Worm (Caenorhabditis elegans) whole organism, mixed stage, embryonic: ENCODE results near the gene T24E12.2.

Experiments used
- M03D4.4 ChIP-seq: sonication (generic microtip); optimal IDR thresholded peaks from 2 replicates; lab custom pipeline; 2017; ENCODE audit warnings: mild to moderate bottlenecking, missing genetic modification characterization, missing compliant biosample characterization
- bed-3 ChIP-seq: fragments of 200-800 bp; sonication (Bioruptor generic); optimal IDR thresholded peaks from 3 replicates; lab custom pipeline; 2018; ENCODE audit warnings: mild to moderate bottlenecking, missing genetic modification characterization, moderate library complexity, missing compliant biosample characterization
- blmp-1 ChIP-seq: fragments of 150-350 bp; optimal IDR thresholded peaks from 2 replicates; lab custom pipeline; 2014; ENCODE audit warnings: missing biosample characterization, missing genetic modification characterization
- ceh-39 ChIP-seq: fragments of 150-350 bp; optimal IDR thresholded peaks from 2 replicates; lab custom pipeline; 2014; ENCODE audit warnings: missing biosample characterization, missing genetic modification characterization
- ceh-43 ChIP-seq: fragments of 200-800 bp; sonication (Bioruptor generic); optimal IDR thresholded peaks from 2 replicates; lab custom pipeline; 2018; ENCODE audit warnings: mild to moderate bottlenecking, missing genetic modification characterization, moderate library complexity, missing compliant biosample characterization
- ceh-83 ChIP-seq: fragments of 200-800 bp; sonication (Bioruptor generic); optimal IDR thresholded peaks from 2 replicates; lab custom pipeline; 2018; ENCODE audit warnings: mild to moderate bottlenecking, missing genetic modification characterization, missing compliant biosample characterization
- cnd-1 ChIP-seq: fragments of 200-800 bp; sonication (Bioruptor generic); optimal IDR thresholded peaks from 2 replicates; lab custom pipeline; 2018; ENCODE audit warnings: mild to moderate bottlenecking, missing genetic modification characterization, missing compliant biosample characterization
- drap-1 ChIP-seq: fragments of 200-800 bp; sonication (Bioruptor generic); optimal IDR thresholded peaks from 3 replicates; lab custom pipeline; 2018; ENCODE audit warnings: mild to moderate bottlenecking, missing genetic modification characterization, missing compliant biosample characterization
- elt-1 ChIP-seq: sonication (generic microtip); optimal IDR thresholded peaks from 2 replicates; lab custom pipeline; 2017; ENCODE audit warnings: missing genetic modification characterization, mild to moderate bottlenecking, missing compliant biosample characterization, antibody characterized with exemption, moderate library complexity, borderline replicate concordance; ENCODE audit not compliant: insufficient read depth
- elt-3 ChIP-seq: fragments of 150-350 bp; optimal IDR thresholded peaks from 2 replicates; lab custom pipeline; 2014; ENCODE audit warnings: missing biosample characterization, missing genetic modification characterization
- flh-1 ChIP-seq: fragments of 200-800 bp; sonication (Bioruptor generic); optimal IDR thresholded peaks from 2 replicates; lab custom pipeline; 2018; ENCODE audit warnings: mild to moderate bottlenecking, missing genetic modification characterization, moderate library complexity, missing compliant biosample characterization
- ham-2 ChIP-seq: fragments of 200-800 bp; sonication (Bioruptor generic); optimal IDR thresholded peaks from 2 replicates; lab custom pipeline; 2018; ENCODE audit warnings: mild to moderate bottlenecking, missing genetic modification characterization, missing compliant biosample characterization
- hlh-1 ChIP-seq: fragments of 150-350 bp; optimal IDR thresholded peaks from 2 replicates; lab custom pipeline; 2014; ENCODE audit warnings: missing biosample characterization, missing genetic modification reagents, missing genetic modification characterization
- lin-13 ChIP-seq: fragments of 150-350 bp; optimal IDR thresholded peaks from 2 replicates; lab custom pipeline; 2014; ENCODE audit warnings: missing biosample characterization, missing genetic modification characterization
- lin-32 ChIP-seq: fragments of 200-800 bp; sonication (Bioruptor generic); optimal IDR thresholded peaks from 2 replicates; lab custom pipeline; 2018; ENCODE audit warnings: mild to moderate bottlenecking, missing genetic modification characterization, missing compliant biosample characterization
- lsy-2 ChIP-seq: fragments of 150-350 bp; optimal IDR thresholded peaks from 2 replicates; lab custom pipeline; 2014; ENCODE audit warnings: missing biosample characterization, missing genetic modification characterization
- mep-1 ChIP-seq: fragments of 150-350 bp; optimal IDR thresholded peaks from 2 replicates; lab custom pipeline; 2017; ENCODE audit warnings: missing biosample characterization, missing genetic modification reagents, missing genetic modification characterization, inconsistent platforms
- mls-2 ChIP-seq: sonication (generic microtip); optimal IDR thresholded peaks from 2 replicates; lab custom pipeline; 2016; ENCODE audit warnings: mild to moderate bottlenecking, missing genetic modification characterization, moderate library complexity, missing compliant biosample characterization
- nhr-12 ChIP-seq: fragments of 150-350 bp; optimal IDR thresholded peaks from 2 replicates; lab custom pipeline; 2014; ENCODE audit warnings: missing biosample characterization, missing genetic modification characterization
- nhr-2 ChIP-seq: fragments of 150-350 bp; optimal IDR thresholded peaks from 2 replicates; lab custom pipeline; 2014; ENCODE audit warnings: missing biosample characterization, missing genetic modification characterization
- nhr-237 ChIP-seq: fragments of 150-350 bp; optimal IDR thresholded peaks from 2 replicates; lab custom pipeline; 2014; ENCODE audit warnings: missing biosample characterization, missing genetic modification characterization
- nhr-76 ChIP-seq: sonication (generic microtip); optimal IDR thresholded peaks from 2 replicates; lab custom pipeline; 2017; ENCODE audit warnings: missing biosample characterization, missing genetic modification characterization
- pha-4 ChIP-seq: fragments of 150-350 bp; optimal IDR thresholded peaks from 2 replicates; lab custom pipeline; 2018; ENCODE audit warnings: missing biosample characterization, missing genetic modification reagents, missing genetic modification characterization
- sem-2 ChIP-seq: fragments of 200-800 bp; sonication (Bioruptor generic); optimal IDR thresholded peaks from 2 replicates; lab custom pipeline; 2018; ENCODE audit warnings: mild to moderate bottlenecking, missing genetic modification characterization, missing compliant biosample characterization
- snpc-4 ChIP-seq: fragments of 150-350 bp; optimal IDR thresholded peaks from 2 replicates; lab custom pipeline; 2014; ENCODE audit warnings: missing biosample characterization, missing genetic modification characterization
- sptf-1 ChIP-seq: sonication (generic microtip); optimal IDR thresholded peaks from 2 replicates; lab custom pipeline; 2017; ENCODE audit warnings: mild to moderate bottlenecking, missing genetic modification characterization, moderate library complexity, missing compliant biosample characterization
- tbx-8 ChIP-seq: fragments of 200-800 bp; sonication (Bioruptor generic); optimal IDR thresholded peaks from 2 replicates; lab custom pipeline; 2018; ENCODE audit warnings: mild to moderate bottlenecking, missing genetic modification characterization, moderate library complexity, missing compliant biosample characterization
- unc-62 ChIP-seq: fragments of 150-350 bp; optimal IDR thresholded peaks from 2 replicates; lab custom pipeline; 2014; ENCODE audit warnings: missing biosample characterization, missing genetic modification reagents, missing genetic modification characterization
- zip-8 ChIP-seq: fragments of 150-350 bp; optimal IDR thresholded peaks from 2 replicates; lab custom pipeline; 2014; ENCODE audit warnings: missing biosample characterization, missing genetic modification characterization

The T24E12.2 gene

ce11 chrII:3781238-3781637, 1.5 kb upstream of the T24E12.2 start:
- TF ChIP-seq cnd-1 (tag; lab: Kevin White, UChicago) (no peak), M03D4.4 (tag; lab: Kevin White, UChicago) (no peak), blmp-1 (no peak), nhr-12 (tag; lab: Kevin White, UChicago) (no peak), nhr-237 (tag; lab: Kevin White, UChicago) (no peak), zip-8 (tag; lab: Kevin White, UChicago) (no peak), hlh-1 (no peak), sptf-1 (tag; lab: Kevin White, UChicago) (no peak), sem-2 (GFP tag; lab: Kevin White, UChicago) (no peak), pha-4 (tag; lab: Kevin White, UChicago) (no peak), lin-32 (GFP tag; lab: Kevin White, UChicago) (no peak), lin-13 (tag; lab: Kevin White, UChicago) (no peak), nhr-2 (tag; lab: Kevin White, UChicago) (no peak), lsy-2 (tag; lab: Kevin White, UChicago) (no peak), ceh-39 (tag; lab: Kevin White, UChicago) (no peak)

- TF ChIP-seq bed-3 (GFP tag; lab: Kevin White, UChicago): no peak
- no peak for TF ChIP-seq nhr-76
Observed at ce11 chrII:3785257-3785656, 2.5 kb downstream of the T24E12.2 start, which contains the start of gene T24E12.1. Gene T24E12.1, plus strand, starts transcription at chrII:3785557.

- TF ChIP-seq snpc-4 (tag; lab: Kevin White, UChicago): no peak
- no peak for TF ChIP-seq ceh-39 (tag; lab: Kevin White, UChicago)
- TF ChIP-seq sptf-1 (tag; lab: Kevin White, UChicago): no peak
- TF ChIP-seq M03D4.4 (tag; lab: Kevin White, UChicago): no peak
- no peak for TF ChIP-seq tbx-8 (GFP tag; lab: Kevin White, UChicago)
- no peak for TF ChIP-seq ceh-83 (GFP tag; lab: Kevin White, UChicago)
- no peak for TF ChIP-seq bed-3 (GFP tag; lab: Kevin White, UChicago)
- TF ChIP-seq mls-2 (tag; lab: Kevin White, UChicago): no peak
- no peak for TF ChIP-seq ham-2 (GFP tag; lab: Kevin White, UChicago)
- no peak for TF ChIP-seq elt-3 (tag; lab: Kevin White, UChicago)
- TF ChIP-seq flh-1 (GFP tag; lab: Kevin White, UChicago): no peak
- TF ChIP-seq unc-62: no peak
- TF ChIP-seq drap-1 (GFP tag; lab: Kevin White, UChicago): no peak
- no peak for TF ChIP-seq ceh-43 (GFP tag; lab: Kevin White, UChicago)
- TF ChIP-seq zip-8 (tag; lab: Kevin White, UChicago): no peak
- no peak for TF ChIP-seq sem-2 (GFP tag; lab: Kevin White, UChicago)
- no peak for TF ChIP-seq nhr-76
- TF ChIP-seq, all 35 proteins: peak for 0
Observed at ce11 chrII:3785756-3786155, 3.0 kb downstream of the T24E12.2 start.

ce11 chrII:3786538-3786937, 3.8 kb downstream of the T24E12.2 start:
- TF ChIP-seq zip-8 (tag; lab: Kevin White, UChicago) (no peak), elt-1 (tag; lab: Kevin White, UChicago) (no peak)

ce11 chrII:3787151-3787550, 4.4 kb downstream of the T24E12.2 start, which contains the start of gene T24E12.13:
Gene T24E12.13, plus strand, starts transcription at chrII:3787451.
- TF ChIP-seq mep-1 (tag; lab: Kevin White, UChicago): no peak

ce11 chrII:3788356-3788962, 5.7 kb downstream of the T24E12.2 start:
- TF ChIP-seq bed-3 (GFP tag; lab: Kevin White, UChicago) (no peak), M03D4.4 (tag; lab: Kevin White, UChicago) (no peak), zip-8 (tag; lab: Kevin White, UChicago) (peak; percentile 91), mep-1 (tag; lab: Kevin White, UChicago) (no peak), elt-1 (tag; lab: Kevin White, UChicago) (no peak), pha-4 (tag; lab: Kevin White, UChicago) (no peak), sptf-1 (tag; lab: Kevin White, UChicago) (no peak), lin-13 (tag; lab: Kevin White, UChicago) (no peak)
